Fruit fly (Drosophila melanogaster): ENCODE measurements around the gene CG2202.
A peak's percentile ranks its signal among the peaks of the same experiment; 100 is the strongest.

Gene CG2202

DNA sequence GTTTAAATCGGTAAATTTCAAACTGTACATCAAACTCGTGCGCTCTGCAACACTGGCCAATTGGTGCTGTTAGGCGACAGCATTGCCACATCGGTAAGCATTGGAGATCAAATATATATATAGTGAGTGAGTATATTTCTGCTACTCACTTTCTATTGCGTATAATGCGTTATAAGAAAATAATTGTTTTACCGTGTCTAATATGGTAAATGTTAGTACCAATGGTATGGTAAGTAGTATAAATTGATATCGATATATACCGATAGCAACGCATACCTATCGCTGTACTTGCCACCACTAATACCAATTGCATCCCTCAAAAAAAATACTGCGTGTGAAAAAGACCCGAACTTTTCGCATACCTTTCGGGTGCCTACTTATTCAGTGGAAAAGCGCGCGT lies 8.8 kb downstream of the CG2202 start, which contains the start of the genes sofe and CG2186 (continued):
- no peak; the same call in 1 of the 2 replicates for TF ChIP-seq esg (GFP tag; conservative IDR thresholded peaks at IDR 0.05)
- TF ChIP-seq NK7.1 (GFP tag; optimal IDR thresholded peaks at IDR 0.05) = peak; percentile 14
- TF ChIP-seq Chrac-16 (GFP tag; optimal IDR thresholded peaks at IDR 0.05) = peak; percentile 58
- TF ChIP-seq CG4328 (GFP tag; optimal IDR thresholded peaks at IDR 0.05) = no peak
- no peak for TF ChIP-seq Sry-β (GFP tag; optimal IDR thresholded peaks at IDR 0.05)
- TF ChIP-seq CG8478 (optimal IDR thresholded peaks at IDR 0.05) = no peak
- TF ChIP-seq CG9932 (GFP tag; IDR thresholded peaks at IDR 0.05) = peak; percentile 80
- no peak for TF ChIP-seq dmrt99B (tag; optimal IDR thresholded peaks at IDR 0.05)
- TF ChIP-seq CG4404 (GFP tag; IDR thresholded peaks at IDR 0.05) = peak; percentile 45
- TF ChIP-seq dmrt11E (tag; optimal IDR thresholded peaks at IDR 0.05) = peak; percentile 52
- TF ChIP-seq Kr (GFP tag; optimal IDR thresholded peaks at IDR 0.05) = no peak
- TF ChIP-seq CG10147 (GFP tag; optimal IDR thresholded peaks at IDR 0.05) = peak; percentile 17
- peak; percentile 5 for TF ChIP-seq fd96Cb (tag; optimal IDR thresholded peaks at IDR 0.05)
- peak; percentile 81; the same call in 1 of the 3 replicates for TF ChIP-seq zen2 (GFP tag; IDR thresholded peaks at IDR 0.05; ENCODE audit: partially characterized antibody)
- peak; percentile 21 for TF ChIP-seq Nf-YC (tag; optimal IDR thresholded peaks at IDR 0.05)
- peak; percentile 45 for TF ChIP-seq CG15601 (tag; optimal IDR thresholded peaks at IDR 0.05)
- no peak for TF ChIP-seq CG34422 (GFP tag; IDR thresholded peaks at IDR 0.05)
- peak; percentile 81 for TF ChIP-seq Bgb (GFP tag; IDR thresholded peaks at IDR 0.05; ENCODE audit: partially characterized antibody)
- TF ChIP-seq CG12071 (GFP tag; optimal IDR thresholded peaks at IDR 0.05) = no peak
- no peak for TF ChIP-seq CG43689 (GFP tag; IDR thresholded peaks at IDR 0.05)
- no peak for TF ChIP-seq gcm (GFP tag; optimal IDR thresholded peaks at IDR 0.05)
- peak; percentile 3 for TF ChIP-seq Atf3 (GFP tag; optimal IDR thresholded peaks at IDR 0.05)
- peak in 1 of 3 experiments; percentile 24 for TF ChIP-seq lola (GFP tag; optimal IDR thresholded peaks at IDR 0.05)
- TF ChIP-seq lab (GFP tag; optimal IDR thresholded peaks at IDR 0.05) = no peak
- no peak for TF ChIP-seq Sox102F (GFP tag; optimal IDR thresholded peaks at IDR 0.05)
- TF ChIP-seq CG16815 (GFP tag; optimal IDR thresholded peaks at IDR 0.05) = peak; percentile 30
- TF ChIP-seq gcm2 (GFP tag; optimal IDR thresholded peaks at IDR 0.05) = no peak
- TF ChIP-seq Hand (GFP tag; optimal IDR thresholded peaks at IDR 0.05) = no peak
- TF ChIP-seq trh (GFP tag; optimal IDR thresholded peaks at IDR 0.05) = no peak
- TF ChIP-seq CG10979 (tag; optimal IDR thresholded peaks at IDR 0.05) = peak; percentile 11
- TF ChIP-seq Med (GFP tag) = peak; percentile 93
- no peak for TF ChIP-seq CG3407 (GFP tag; optimal IDR thresholded peaks at IDR 0.05)
- no peak for TF ChIP-seq her (GFP tag; optimal IDR thresholded peaks at IDR 0.05)
- TF ChIP-seq Atf-2 (GFP tag; optimal IDR thresholded peaks at IDR 0.05) = peak; percentile 33
- TF ChIP-seq D19A (tag; optimal IDR thresholded peaks at IDR 0.05) = no peak
- TF ChIP-seq Sry-δ (GFP tag; optimal IDR thresholded peaks at IDR 0.05) = peak; percentile 92
- peak; percentile 80 for TF ChIP-seq hbn (GFP tag; IDR thresholded peaks at IDR 0.05; ENCODE audit: partially characterized antibody)
- no peak for TF ChIP-seq toy (GFP tag; IDR thresholded peaks at IDR 0.05)
- TF ChIP-seq Hr78 (GFP tag; optimal IDR thresholded peaks at IDR 0.05) = no peak
- peak; percentile 77 for TF ChIP-seq sna (GFP tag; IDR thresholded peaks at IDR 0.05; ENCODE audit: partially characterized antibody)
- no peak for TF ChIP-seq onecut (GFP tag; IDR thresholded peaks at IDR 0.05)
- TF ChIP-seq Dbx (GFP tag; IDR thresholded peaks at IDR 0.05) = peak; percentile 57; the same call in 1 of the 3 replicates
- TF ChIP-seq btn (GFP tag; optimal IDR thresholded peaks at IDR 0.05) = no peak
- no peak for TF ChIP-seq ham (GFP tag; IDR thresholded peaks at IDR 0.05)
- no peak for TF ChIP-seq tup (GFP tag; optimal IDR thresholded peaks at IDR 0.05)
- 0 out of 2 replicates have a peak, but pooled peaks have one; percentile 15 for TF ChIP-seq CG32767 (GFP tag; IDR thresholded peaks at IDR 0.05)
- peak; percentile 43 for TF ChIP-seq Hr3 (GFP tag; optimal IDR thresholded peaks at IDR 0.05)
- no peak for TF ChIP-seq B-H1 (GFP tag; IDR thresholded peaks at IDR 0.05)
- no peak for TF ChIP-seq sqz (GFP tag; optimal IDR thresholded peaks at IDR 0.05)
- TF ChIP-seq Trl (optimal IDR thresholded peaks at IDR 0.05) = no peak
- TF ChIP-seq Trl (GFP tag; optimal IDR thresholded peaks at IDR 0.05) = peak; percentile 60
